Fruit fly (Drosophila melanogaster): ENCODE results near the gene ana1.

The ana1 gene

DNA sequence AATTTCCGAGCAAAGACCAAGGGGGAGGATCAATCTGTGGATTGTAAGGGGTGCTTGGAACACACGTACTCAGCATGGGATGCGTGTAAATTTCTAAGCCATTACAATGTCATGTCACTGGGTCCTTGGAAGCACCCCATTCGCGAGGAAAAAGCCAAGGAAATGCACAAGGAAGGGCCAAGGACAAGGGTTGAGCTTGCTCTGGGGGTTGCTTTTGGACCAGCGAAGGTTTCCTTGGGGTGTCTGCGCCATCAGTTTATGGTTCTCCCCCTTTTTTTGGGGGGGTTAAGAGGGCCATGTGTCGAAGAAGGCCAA lies 50.5 kb downstream of the ana1 start:
- TF ChIP-seq CG9948 (tag; optimal IDR thresholded peaks at IDR 0.05) (no peak), EcR (GFP tag; optimal IDR thresholded peaks at IDR 0.05) (no peak), CG32121 (GFP tag; IDR thresholded peaks at IDR 0.05) (no peak), Pif1B (GFP tag; optimal IDR thresholded peaks at IDR 0.05) (no peak), CG12605 (GFP tag; IDR thresholded peaks at IDR 0.05) (no peak), Pif1A (GFP tag; optimal IDR thresholded peaks at IDR 0.05) (no peak), CG4496 (GFP tag; IDR thresholded peaks at IDR 0.05) (no peak), CG8301 (tag; optimal IDR thresholded peaks at IDR 0.05) (no peak), CG34367 (tag; optimal IDR thresholded peaks at IDR 0.05) (no peak), fd96Ca (GFP tag; IDR thresholded peaks at IDR 0.05) (no peak), Ets98B (GFP tag; IDR thresholded peaks at IDR 0.05) (no peak), CG15710 (tag; optimal IDR thresholded peaks at IDR 0.05) (no peak), rn (GFP tag; IDR thresholded peaks at IDR 0.05) (no peak), CG13204 (GFP tag; optimal IDR thresholded peaks at IDR 0.05) (no peak), gl (tag; optimal IDR thresholded peaks at IDR 0.05) (no peak), D1 (tag; optimal IDR thresholded peaks at IDR 0.05) (no peak), CG8159 (tag; optimal IDR thresholded peaks at IDR 0.05) (no peak), CG10348 (GFP tag; IDR thresholded peaks at IDR 0.05) (no peak), Snoo (tag; optimal IDR thresholded peaks at IDR 0.05) (no peak), CG14655 (GFP tag; optimal IDR thresholded peaks at IDR 0.05) (no peak)

DNA sequence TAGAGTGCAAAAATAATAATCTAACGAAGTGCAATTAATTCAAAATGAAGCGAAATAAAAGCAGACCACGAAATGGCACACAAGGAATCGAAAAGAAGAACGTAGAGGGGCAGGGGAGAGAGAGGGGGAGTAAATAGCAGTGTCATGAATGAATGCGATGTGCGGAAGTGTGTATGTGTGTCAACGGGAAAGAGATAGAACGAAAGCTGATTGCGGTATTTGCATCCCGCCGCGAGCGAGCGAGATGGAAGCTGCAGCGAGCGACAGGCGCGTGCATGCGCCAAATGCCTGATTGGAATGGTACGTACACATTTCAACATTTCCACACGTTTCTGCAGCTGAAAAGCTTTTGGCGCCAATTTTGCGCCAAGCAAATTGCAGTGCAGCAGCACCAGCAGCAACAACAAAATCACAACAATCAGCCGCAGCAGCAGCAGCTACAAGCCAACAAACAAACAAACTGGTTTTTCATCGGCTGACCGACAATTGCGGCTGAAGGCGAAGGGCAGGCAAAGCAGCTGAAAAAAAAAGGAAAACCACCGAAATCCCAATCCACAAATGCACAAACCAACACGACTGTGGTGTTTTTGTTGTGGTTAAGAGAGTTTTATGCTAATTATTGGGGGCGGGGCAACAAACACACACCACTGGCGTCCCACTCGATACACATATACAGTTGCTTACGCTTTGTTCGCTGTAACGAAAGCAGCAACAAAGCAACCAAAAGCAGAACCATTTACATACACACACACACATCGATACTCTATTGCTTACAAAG lies 51.7 kb downstream of the ana1 start:
- TF ChIP-seq gl (tag; optimal IDR thresholded peaks at IDR 0.05) (no peak), D1 (tag; optimal IDR thresholded peaks at IDR 0.05) (peak; percentile 41), Snoo (tag; optimal IDR thresholded peaks at IDR 0.05) (no peak), CG14655 (GFP tag; optimal IDR thresholded peaks at IDR 0.05) (peak; percentile 11), EcR (GFP tag; optimal IDR thresholded peaks at IDR 0.05) (peak; percentile 12), fd96Ca (GFP tag; IDR thresholded peaks at IDR 0.05) (no peak), CG13204 (GFP tag; optimal IDR thresholded peaks at IDR 0.05) (peak; percentile 75)

DNA sequence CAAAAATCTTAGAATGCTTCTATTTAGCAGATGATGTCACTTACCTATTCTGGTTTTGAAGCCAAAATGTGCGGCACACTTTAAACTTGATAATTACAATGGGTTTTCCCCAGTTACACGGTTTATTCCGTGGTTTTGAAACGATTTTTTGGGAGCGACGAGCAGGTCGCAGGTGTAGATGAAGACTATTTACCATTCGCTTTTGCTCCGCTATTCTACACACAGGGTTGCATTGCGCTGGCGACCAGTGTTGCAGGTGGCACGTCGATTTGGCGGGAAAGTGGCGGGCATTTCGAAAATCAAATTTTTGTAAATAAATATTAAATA lies 52.3 kb downstream of the ana1 start, which contains the start of gene REPTOR:
Gene REPTOR (minus strand): TSS at position 196 of the 327 bp plus-strand sequence.
- TF ChIP-seq CG8159 (tag; optimal IDR thresholded peaks at IDR 0.05) (no peak), CG10348 (GFP tag; IDR thresholded peaks at IDR 0.05) (no peak), CG15710 (tag; optimal IDR thresholded peaks at IDR 0.05) (peak; percentile 11), CG34367 (tag; optimal IDR thresholded peaks at IDR 0.05) (no peak), gl (tag; optimal IDR thresholded peaks at IDR 0.05) (no peak), EcR (GFP tag; optimal IDR thresholded peaks at IDR 0.05) (no peak), CG8301 (tag; optimal IDR thresholded peaks at IDR 0.05) (no peak), Pif1B (GFP tag; optimal IDR thresholded peaks at IDR 0.05) (peak; percentile 34), CG13204 (GFP tag; optimal IDR thresholded peaks at IDR 0.05) (no peak), rn (GFP tag; IDR thresholded peaks at IDR 0.05) (no peak), Snoo (tag; optimal IDR thresholded peaks at IDR 0.05) (peak; percentile 24), CG17806 (tag; optimal IDR thresholded peaks at IDR 0.05) (no peak), fd96Ca (GFP tag; IDR thresholded peaks at IDR 0.05) (no peak), D1 (tag; optimal IDR thresholded peaks at IDR 0.05) (no peak), CG12605 (GFP tag; IDR thresholded peaks at IDR 0.05) (no peak), CG9948 (tag; optimal IDR thresholded peaks at IDR 0.05) (no peak)

DNA sequence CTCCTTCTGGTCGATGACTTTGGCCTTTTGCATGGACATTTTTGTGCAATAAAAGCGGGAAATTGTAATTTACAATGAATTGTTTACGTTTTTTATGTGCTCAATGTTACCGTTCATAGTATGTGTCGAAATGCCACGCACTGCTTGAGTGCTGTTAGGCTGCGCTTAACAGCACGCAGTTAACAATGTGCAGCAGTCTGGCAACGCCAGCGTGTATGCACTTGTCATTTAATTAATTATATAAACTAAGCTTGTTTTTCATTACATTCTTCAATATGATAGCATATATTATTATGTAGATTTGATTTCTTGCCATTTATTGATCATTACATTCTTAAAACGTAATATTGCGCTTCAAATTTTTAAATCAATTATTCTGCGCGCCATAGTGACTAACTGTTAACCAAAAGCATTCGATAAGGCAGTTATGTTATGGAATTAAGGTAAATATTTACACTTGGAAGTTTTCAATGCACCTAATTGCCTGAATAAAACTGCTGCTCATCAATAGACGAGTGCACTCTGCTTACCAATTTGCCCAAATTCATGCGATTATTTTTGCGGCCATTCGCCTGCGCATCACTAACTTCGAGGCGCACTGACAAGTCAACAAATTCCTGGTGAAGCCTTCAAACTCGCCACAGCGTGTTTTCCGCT lies 54.8 kb downstream of the ana1 start, which contains the start of the genes CG13625 and mld:
Gene CG13625 (minus strand): TSS at position 119 of the 657 bp plus-strand sequence.
Gene mld (plus strand): TSS at position 612 of the 657 bp plus-strand sequence.
- TF ChIP-seq Pif1B (GFP tag; optimal IDR thresholded peaks at IDR 0.05) (peak; percentile 6), CG10348 (GFP tag; IDR thresholded peaks at IDR 0.05) (no peak), Pif1A (GFP tag; optimal IDR thresholded peaks at IDR 0.05) (peak; percentile 12)
